Worm (Caenorhabditis elegans) whole organism, L2 larva: ENCODE data around the gene bmk-1.

Source experiments
- F13H6.1 ChIP-seq: sonication (generic microtip); optimal IDR thresholded peaks from 2 replicates; lab custom pipeline; 2016; ENCODE audit warnings: missing genetic modification characterization, missing compliant biosample characterization
- R02D3.7 ChIP-seq: fragments of 150-350 bp; optimal IDR thresholded peaks from 2 replicates; lab custom pipeline; 2014; ENCODE audit warnings: missing biosample characterization, missing genetic modification characterization
- Y55F3AM.14 ChIP-seq: fragments of 200-800 bp; sonication (Bioruptor generic); optimal IDR thresholded peaks from 2 replicates; lab custom pipeline; 2018; ENCODE audit warnings: mild to moderate bottlenecking, missing genetic modification characterization, missing compliant biosample characterization
- ZK546.5 ChIP-seq: sonication (generic microtip); optimal IDR thresholded peaks from 2 replicates; lab custom pipeline; 2017; ENCODE audit warnings: missing biosample characterization, missing genetic modification characterization
- alr-1 ChIP-seq: fragments of 150-350 bp; optimal IDR thresholded peaks from 2 replicates; lab custom pipeline; 2014; ENCODE audit warnings: missing biosample characterization, missing genetic modification characterization
- aly-2 ChIP-seq: fragments of 150-350 bp; optimal IDR thresholded peaks from 2 replicates; lab custom pipeline; 2014; ENCODE audit warnings: missing biosample characterization, missing genetic modification characterization
- ama-1 ChIP-seq: fragments of 150-350 bp; optimal IDR thresholded peaks from 2 replicates; lab custom pipeline; 2018; ENCODE audit warnings: inconsistent platforms
- blmp-1 ChIP-seq: sonication (generic microtip); optimal IDR thresholded peaks from 2 replicates; lab custom pipeline; 2017; ENCODE audit warnings: missing genetic modification characterization, mild to moderate bottlenecking, missing compliant biosample characterization, antibody characterized with exemption, moderate library complexity; ENCODE audit not compliant: insufficient read depth
- ceh-16 ChIP-seq: fragments of 150-350 bp; optimal IDR thresholded peaks from 2 replicates; lab custom pipeline; 2014; ENCODE audit warnings: missing biosample characterization, missing genetic modification characterization
- ceh-82 ChIP-seq: fragments of 150-350 bp; optimal IDR thresholded peaks from 2 replicates; lab custom pipeline; 2014; ENCODE audit warnings: missing biosample characterization, missing genetic modification characterization
- egl-27 ChIP-seq: sonication (generic microtip); optimal IDR thresholded peaks from 3 replicates; lab custom pipeline; 2017; ENCODE audit warnings: missing biosample characterization, missing genetic modification reagents, missing genetic modification characterization
- elt-1 ChIP-seq: fragments of 150-350 bp; optimal IDR thresholded peaks from 2 replicates; lab custom pipeline; 2014; ENCODE audit warnings: missing biosample characterization, missing genetic modification characterization
- elt-3 ChIP-seq: sonication (generic microtip); optimal IDR thresholded peaks from 2 replicates; lab custom pipeline; 2017; ENCODE audit warnings: missing biosample characterization, missing genetic modification characterization
- fos-1 ChIP-seq: fragments of 150-350 bp; optimal IDR thresholded peaks from 2 replicates; lab custom pipeline; 2014; ENCODE audit warnings: missing biosample characterization, missing genetic modification characterization
- gmeb-1 ChIP-seq: fragments of 150-350 bp; optimal IDR thresholded peaks from 2 replicates; lab custom pipeline; 2014; ENCODE audit warnings: missing biosample characterization, missing genetic modification characterization
- lin-11 ChIP-seq: fragments of 150-350 bp; sonication (generic microtip); optimal IDR thresholded peaks from 2 replicates; lab custom pipeline; 2014; ENCODE audit warnings: missing biosample characterization, missing genetic modification characterization, inconsistent platforms, mixed read lengths
- lin-13 ChIP-seq: fragments of 150-350 bp; optimal IDR thresholded peaks from 2 replicates; lab custom pipeline; 2014; ENCODE audit warnings: missing biosample characterization, missing genetic modification reagents, missing genetic modification characterization
- lsy-2 ChIP-seq, 2 experiments: fragments of 150-350 bp in 1 of 2; sonication (generic microtip) in 1 of 2; optimal IDR thresholded peaks; 2 replicates each; lab custom pipeline; 2014 to 2017; ENCODE audit warnings: missing biosample characterization in 2 of 2, missing genetic modification characterization in 2 of 2
- mab-5 ChIP-seq: fragments of 150-350 bp; optimal IDR thresholded peaks from 2 replicates; lab custom pipeline; 2014; ENCODE audit warnings: missing biosample characterization, missing genetic modification characterization
- mbf-1 ChIP-seq: sonication (generic microtip); optimal IDR thresholded peaks from 2 replicates; lab custom pipeline; 2017; ENCODE audit warnings: missing biosample characterization, missing genetic modification characterization
- nhr-10 ChIP-seq: sonication (generic microtip); optimal IDR thresholded peaks from 2 replicates; lab custom pipeline; 2017; ENCODE audit warnings: missing biosample characterization, missing genetic modification characterization
- nhr-12 ChIP-seq: fragments of 150-350 bp; optimal IDR thresholded peaks from 2 replicates; lab custom pipeline; 2014; ENCODE audit warnings: missing biosample characterization, missing genetic modification characterization
- nhr-129 ChIP-seq: fragments of 150-350 bp; optimal IDR thresholded peaks from 2 replicates; lab custom pipeline; 2014; ENCODE audit warnings: missing biosample characterization, missing genetic modification characterization
- nhr-21 ChIP-seq: fragments of 150-350 bp; optimal IDR thresholded peaks from 2 replicates; lab custom pipeline; 2014; ENCODE audit warnings: missing biosample characterization, missing genetic modification characterization
- nhr-23 ChIP-seq: fragments of 150-350 bp; optimal IDR thresholded peaks from 2 replicates; lab custom pipeline; 2014; ENCODE audit warnings: missing biosample characterization, missing genetic modification reagents, missing genetic modification characterization
- nhr-237 ChIP-seq: fragments of 150-350 bp; optimal IDR thresholded peaks from 2 replicates; lab custom pipeline; 2014; ENCODE audit warnings: missing biosample characterization, missing genetic modification characterization
- nhr-6 ChIP-seq: fragments of 150-350 bp; optimal IDR thresholded peaks from 2 replicates; lab custom pipeline; 2014; ENCODE audit warnings: missing biosample characterization, missing genetic modification characterization
- nhr-77 ChIP-seq: fragments of 150-350 bp; optimal IDR thresholded peaks from 2 replicates; lab custom pipeline; 2014; ENCODE audit warnings: missing biosample characterization, missing genetic modification characterization
- sem-4 ChIP-seq: fragments of 150-350 bp; optimal IDR thresholded peaks from 2 replicates; lab custom pipeline; 2014; ENCODE audit warnings: missing biosample characterization, missing genetic modification reagents, missing genetic modification characterization
- sma-3 ChIP-seq: sonication (generic microtip); optimal IDR thresholded peaks from 2 replicates; lab custom pipeline; 2016; ENCODE audit warnings: missing genetic modification reagents, missing genetic modification characterization, missing compliant biosample characterization
- sma-9 ChIP-seq, 2 experiments: fragments of 150-350 bp in 1 of 2; sonication (generic microtip) in 1 of 2; optimal IDR thresholded peaks; 2 replicates each; lab custom pipeline; 2014 to 2016; ENCODE audit warnings: missing genetic modification characterization in 2 of 2, mild to moderate bottlenecking in 1 of 2, missing biosample characterization in 1 of 2, missing compliant biosample characterization in 1 of 2, missing genetic modification reagents in 1 of 2, moderate library complexity in 1 of 2
- snpc-4 ChIP-seq: fragments of 150-350 bp; optimal IDR thresholded peaks from 2 replicates; lab custom pipeline; 2014; ENCODE audit warnings: missing biosample characterization, missing genetic modification characterization
- unc-39 ChIP-seq: fragments of 150-350 bp; optimal IDR thresholded peaks from 2 replicates; lab custom pipeline; 2014; ENCODE audit warnings: missing biosample characterization, missing genetic modification characterization
- unc-55 ChIP-seq: fragments of 150-350 bp; sonication (generic microtip); optimal IDR thresholded peaks from 3 replicates; lab custom pipeline; 2014; ENCODE audit warnings: missing biosample characterization, missing genetic modification reagents, missing genetic modification characterization
- unc-62 ChIP-seq: fragments of 150-350 bp; optimal IDR thresholded peaks from 2 replicates; lab custom pipeline; 2014; ENCODE audit warnings: missing biosample characterization, missing genetic modification reagents, missing genetic modification characterization
- zag-1 ChIP-seq: fragments of 150-350 bp; optimal IDR thresholded peaks from 2 replicates; lab custom pipeline; 2014; ENCODE audit warnings: missing biosample characterization, missing genetic modification characterization
- ztf-1 ChIP-seq: fragments of 200-800 bp; sonication (Bioruptor generic); conservative IDR thresholded peaks from 2 replicates; pipeline ENCODE4 v1.3.6; 2022; ENCODE audit warnings: missing genetic modification characterization, missing compliant biosample characterization
- ztf-4 ChIP-seq: fragments of 150-350 bp; optimal IDR thresholded peaks from 2 replicates; lab custom pipeline; 2014; ENCODE audit warnings: missing biosample characterization, missing genetic modification characterization

bmk-1 gene

ce11 chrV:14446453-14446852, 10.3 kb downstream of the bmk-1 start:
- no peak for TF ChIP-seq nhr-129 (tag; lab: Kevin White, UChicago)
- no peak for TF ChIP-seq egl-27 (tag; lab: Kevin White, UChicago)
- TF ChIP-seq gmeb-1 (tag; lab: Kevin White, UChicago) = no peak
- no peak for TF ChIP-seq nhr-10 (tag; lab: Kevin White, UChicago)
- TF ChIP-seq sma-9 (GFP tag; optimal IDR thresholded peaks at IDR 0.05; lab: Kevin White, UChicago) = no peak
- TF ChIP-seq sma-9 (tag; optimal IDR thresholded peaks at IDR 0.05; lab: Kevin White, UChicago) = no peak
- no peak for TF ChIP-seq nhr-6 (tag; lab: Kevin White, UChicago)
- no peak for TF ChIP-seq unc-62 (GFP tag; lab: Kevin White, UChicago)
- TF ChIP-seq sma-3 (GFP tag; lab: Kevin White, UChicago) = no peak

ce11 chrV:14440841-14441240, 15.9 kb downstream of the bmk-1 start, which contains the start of gene F23B12.4:
TSS of gene F23B12.4 (plus strand) at chrV:14441141.
- TF ChIP-seq zag-1 (tag; lab: Kevin White, UChicago) = no peak
- TF ChIP-seq R02D3.7 (tag; lab: Kevin White, UChicago) = no peak
- no peak for TF ChIP-seq ztf-4
- no peak for TF ChIP-seq ZK546.5 (tag; lab: Kevin White, UChicago)
- TF ChIP-seq sma-9 (GFP tag; optimal IDR thresholded peaks at IDR 0.05; lab: Kevin White, UChicago) = no peak
- TF ChIP-seq sma-9 (tag; optimal IDR thresholded peaks at IDR 0.05; lab: Kevin White, UChicago) = no peak
- no peak for TF ChIP-seq fos-1 (tag; lab: Kevin White, UChicago)
- no peak for TF ChIP-seq elt-3
- TF ChIP-seq F13H6.1 (tag; lab: Kevin White, UChicago) = no peak
- no peak for TF ChIP-seq ceh-82 (tag; lab: Kevin White, UChicago)
- TF ChIP-seq nhr-129 (tag; lab: Kevin White, UChicago) = no peak
- no peak for TF ChIP-seq ztf-1 (GFP tag; lab: Robert Waterston, UW)
- TF ChIP-seq lin-13 (GFP tag; lab: Kevin White, UChicago) = no peak
- TF ChIP-seq ama-1 (lab: Kevin White, UChicago) = no peak
- no peak for TF ChIP-seq nhr-77 (tag; lab: Kevin White, UChicago)
- no peak for TF ChIP-seq egl-27 (tag; lab: Kevin White, UChicago)

ce11 chrV:14439236-14439635, 17.5 kb downstream of the bmk-1 start:
- TF ChIP-seq snpc-4 (no peak), ama-1 (lab: Kevin White, UChicago) (no peak), unc-39 (tag; lab: Kevin White, UChicago) (no peak), elt-1 (tag; lab: Kevin White, UChicago) (no peak), mab-5 (tag; lab: Kevin White, UChicago) (no peak), mbf-1 (tag; lab: Kevin White, UChicago) (no peak), nhr-21 (tag; lab: Kevin White, UChicago) (no peak), nhr-23 (tag; lab: Kevin White, UChicago) (no peak), sem-4 (tag; lab: Kevin White, UChicago) (no peak), nhr-10 (tag; lab: Kevin White, UChicago) (no peak), unc-62 (GFP tag; lab: Kevin White, UChicago) (no peak), nhr-77 (tag; lab: Kevin White, UChicago) (no peak), zag-1 (tag; lab: Kevin White, UChicago) (no peak), ztf-4 (no peak), sma-9 (GFP tag; optimal IDR thresholded peaks at IDR 0.05; lab: Kevin White, UChicago) (no peak), sma-9 (tag; optimal IDR thresholded peaks at IDR 0.05; lab: Kevin White, UChicago) (no peak), gmeb-1 (tag; lab: Kevin White, UChicago) (no peak), ceh-82 (tag; lab: Kevin White, UChicago) (no peak), unc-55 (GFP tag; lab: Kevin White, UChicago) (no peak)
- TF ChIP-seq, all 48 proteins: peak for 0

ce11 chrV:14438099-14438739, 18.6 kb downstream of the bmk-1 start:
- TF ChIP-seq sma-3 (GFP tag; lab: Kevin White, UChicago) = no peak
- TF ChIP-seq snpc-4 = no peak
- TF ChIP-seq F13H6.1 (tag; lab: Kevin White, UChicago) = no peak
- TF ChIP-seq sma-9 (GFP tag; optimal IDR thresholded peaks at IDR 0.05; lab: Kevin White, UChicago) = no peak
- TF ChIP-seq sma-9 (tag; optimal IDR thresholded peaks at IDR 0.05; lab: Kevin White, UChicago) = no peak
- no peak for TF ChIP-seq nhr-237 (tag; lab: Kevin White, UChicago)
- TF ChIP-seq elt-3 = no peak
- TF ChIP-seq nhr-10 (tag; lab: Kevin White, UChicago) = no peak
- TF ChIP-seq ztf-1 (GFP tag; lab: Robert Waterston, UW) = no peak
- TF ChIP-seq nhr-129 (tag; lab: Kevin White, UChicago) = no peak

ce11 chrV:14437355-14437754, 19.4 kb downstream of the bmk-1 start:
- TF ChIP-seq R02D3.7 (tag; lab: Kevin White, UChicago) (no peak), nhr-10 (tag; lab: Kevin White, UChicago) (no peak), lin-11 (tag; lab: Kevin White, UChicago) (no peak), nhr-12 (no peak), alr-1 (tag; lab: Kevin White, UChicago) (no peak), ZK546.5 (tag; lab: Kevin White, UChicago) (no peak), lsy-2 (tag; optimal IDR thresholded peaks at IDR 0.05; lab: Kevin White, UChicago) (no peak), Y55F3AM.14 (GFP tag; lab: Kevin White, UChicago) (no peak), egl-27 (tag; lab: Kevin White, UChicago) (no peak), ztf-1 (GFP tag; lab: Robert Waterston, UW) (no peak), lin-13 (GFP tag; lab: Kevin White, UChicago) (no peak), zag-1 (tag; lab: Kevin White, UChicago) (no peak), aly-2 (tag; lab: Kevin White, UChicago) (no peak), ama-1 (lab: Kevin White, UChicago) (no peak), blmp-1 (no peak), ceh-16 (no peak), ceh-82 (tag; lab: Kevin White, UChicago) (no peak), elt-3 (no peak), nhr-21 (tag; lab: Kevin White, UChicago) (no peak)
